Worm (Caenorhabditis elegans) whole organism, L4/young adult: Measurements from ENCODE around the gene M110.10.

Experiments used
- W03F9.2 ChIP-seq: fragments of 150-350 bp; optimal IDR thresholded peaks from 2 replicates; lab custom pipeline; 2014; ENCODE audit warnings: missing biosample characterization, missing genetic modification characterization
- dao-5 ChIP-seq: sonication (generic microtip); optimal IDR thresholded peaks from 2 replicates; lab custom pipeline; 2016; ENCODE audit warnings: missing genotype, missing genetic modification characterization, moderate library complexity, missing compliant biosample characterization
- him-1 ChIP-seq: sonication (generic microtip); optimal IDR thresholded peaks from 2 replicates; lab custom pipeline; 2016; ENCODE audit warnings: missing genotype, missing genetic modification reagents, missing genetic modification characterization, missing compliant biosample characterization

M110.10 gene

ce11 chrII:8193922-8194321, 20.3 kb downstream of the M110.10 start:
- TF ChIP-seq dao-5 (tag; lab: Kevin White, UChicago) = no peak
- TF ChIP-seq W03F9.2 (tag; lab: Kevin White, UChicago) = no peak
- TF ChIP-seq him-1 = no peak

- TF ChIP-seq dao-5 (tag; lab: Kevin White, UChicago) (no peak), W03F9.2 (tag; lab: Kevin White, UChicago) (no peak), him-1 (no peak)
These were observed 21.1 kb downstream of the M110.10 start, which contains the start of gene T05C12.9 for ce11 chrII:8193126-8193525. T05C12.9 (minus strand) TSS chrII:8193226.

ce11 chrII:8190455-8190854, 23.8 kb downstream of the M110.10 start, which contains the start of gene T05C12.8:
T05C12.8 (minus strand) TSS chrII:8190555.
- TF ChIP-seq him-1 (no peak), W03F9.2 (tag; lab: Kevin White, UChicago) (no peak), dao-5 (tag; lab: Kevin White, UChicago) (no peak)

ce11 chrII:8187516-8187915, 26.8 kb downstream of the M110.10 start:
- TF ChIP-seq dao-5 (tag; lab: Kevin White, UChicago) (no peak), him-1 (no peak), W03F9.2 (tag; lab: Kevin White, UChicago) (no peak)

ce11 chrII:8185016-8185493, 29.2 kb downstream of the M110.10 start, which contains the start of the genes mig-5 and cct-1:
mig-5 (minus strand) TSS chrII:8185023.
cct-1 (plus strand) TSS chrII:8185443.
- TF ChIP-seq W03F9.2 (tag; lab: Kevin White, UChicago) (peak; percentile 96), him-1 (peak; percentile 84), dao-5 (tag; lab: Kevin White, UChicago) (no peak)

- TF ChIP-seq W03F9.2 (tag; lab: Kevin White, UChicago) (no peak), dao-5 (tag; lab: Kevin White, UChicago) (no peak), him-1 (no peak)
These were observed 32.8 kb downstream of the M110.10 start, which contains the start of gene dylt-3 for ce11 chrII:8181437-8181836. dylt-3 (plus strand) TSS chrII:8181737.

- TF ChIP-seq dao-5 (tag; lab: Kevin White, UChicago) = no peak
- TF ChIP-seq him-1 = no peak
- TF ChIP-seq W03F9.2 (tag; lab: Kevin White, UChicago) = no peak
These were observed 34.0 kb downstream of the M110.10 start, which contains the start of gene T05C12.4 for ce11 chrII:8180281-8180680. T05C12.4 (minus strand) TSS chrII:8180381.

- no peak for TF ChIP-seq dao-5 (tag; lab: Kevin White, UChicago)
These were observed 35.7 kb downstream of the M110.10 start for ce11 chrII:8178614-8179013.

- TF ChIP-seq him-1 (no peak), W03F9.2 (tag; lab: Kevin White, UChicago) (no peak), dao-5 (tag; lab: Kevin White, UChicago) (no peak)
These were observed 37.2 kb downstream of the M110.10 start, which contains the start of gene acr-14 for ce11 chrII:8177095-8177494. acr-14 (minus strand) TSS chrII:8177195.

- no peak for TF ChIP-seq W03F9.2 (tag; lab: Kevin White, UChicago)
These were observed 40.1 kb downstream of the M110.10 start for ce11 chrII:8174148-8174547.

ce11 chrII:8173449-8173848, 40.8 kb downstream of the M110.10 start, which contains the start of the genes decr-1.3 and T05C12.1:
decr-1.3 (minus strand) TSS chrII:8173549.
T05C12.1 (plus strand) TSS chrII:8173680.
- TF ChIP-seq W03F9.2 (tag; lab: Kevin White, UChicago) (no peak), him-1 (no peak), dao-5 (tag; lab: Kevin White, UChicago) (no peak)

- no peak for TF ChIP-seq him-1
- TF ChIP-seq dao-5 (tag; lab: Kevin White, UChicago) = no peak
- no peak for TF ChIP-seq W03F9.2 (tag; lab: Kevin White, UChicago)
These were observed 43.9 kb downstream of the M110.10 start, which contains the start of gene T05C12.11 for ce11 chrII:8170374-8170773. T05C12.11 (minus strand) TSS chrII:8170474.

- TF ChIP-seq dao-5 (tag; lab: Kevin White, UChicago) = no peak
- TF ChIP-seq W03F9.2 (tag; lab: Kevin White, UChicago) = no peak
- TF ChIP-seq him-1 = no peak
These were observed 45.0 kb downstream of the M110.10 start, which contains the start of gene T05C12.15 for ce11 chrII:8169283-8169682. T05C12.15 (plus strand) TSS chrII:8169583.
